Fruit fly (Drosophila melanogaster) S2 (cell line): ENCODE measurements around the gene D2hgdh.

Experiments
- CG8478 ChIP-seq: fragments of >200 bp; optimal IDR thresholded peaks from 2 replicates; lab custom pipeline; 2018
- CTCF ChIP-seq, 2 experiments: fragments of >200 bp; optimal IDR thresholded peaks; 2 replicates each; lab custom pipeline; 2018

dm6 chrX:2094072-2094761, 47.1 kb upstream of the D2hgdh start, which contains the start of gene csw:
- TF ChIP-seq CG8478: no peak
- peak; percentile 58 to 78 for TF ChIP-seq CTCF (optimal IDR thresholded peaks at IDR 0.05; lab: Kevin White, UChicago)
